Worm (Caenorhabditis elegans) whole organism, L4/young adult: ENCODE data around the gene K07D4.9.

ENCODE experiments used
- W03F9.2 ChIP-seq: fragments of 150-350 bp; optimal IDR thresholded peaks from 2 replicates; lab custom pipeline; 2014; ENCODE audit warnings: missing biosample characterization, missing genetic modification characterization
- dao-5 ChIP-seq: sonication (generic microtip); optimal IDR thresholded peaks from 2 replicates; lab custom pipeline; 2016; ENCODE audit warnings: missing genotype, missing genetic modification characterization, moderate library complexity, missing compliant biosample characterization
- him-1 ChIP-seq: sonication (generic microtip); optimal IDR thresholded peaks from 2 replicates; lab custom pipeline; 2016; ENCODE audit warnings: missing genotype, missing genetic modification reagents, missing genetic modification characterization, missing compliant biosample characterization

DNA sequence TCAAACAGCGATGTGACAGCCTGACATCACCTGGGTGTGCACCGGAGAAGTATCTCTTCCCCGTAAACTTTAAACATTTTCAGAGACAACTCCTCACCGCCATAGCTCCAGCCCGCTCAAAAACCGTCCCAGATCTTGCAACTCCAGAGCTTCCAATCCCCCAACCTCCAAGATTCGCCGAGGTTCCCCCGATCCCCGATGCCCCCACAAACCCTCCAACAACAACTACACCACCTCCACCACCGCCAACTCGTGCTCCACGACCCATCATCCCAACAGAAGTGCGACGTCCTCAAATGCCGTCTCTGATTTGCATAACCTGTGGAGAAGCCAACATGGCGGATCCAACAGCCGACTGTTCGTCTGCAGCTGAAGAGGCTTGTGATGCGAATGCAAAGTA is 42.7 kb downstream of the K07D4.9 start:
- TF ChIP-seq him-1 (tag; lab: Kevin White, UChicago) = no peak
- TF ChIP-seq W03F9.2 (tag; lab: Kevin White, UChicago) = no peak
- no peak for TF ChIP-seq dao-5
